Fruit fly (Drosophila melanogaster): ENCODE measurements around the gene CG15386.
A peak's percentile ranks its signal among the peaks of the same experiment; 100 is the strongest.

CG15386 gene

DNA sequence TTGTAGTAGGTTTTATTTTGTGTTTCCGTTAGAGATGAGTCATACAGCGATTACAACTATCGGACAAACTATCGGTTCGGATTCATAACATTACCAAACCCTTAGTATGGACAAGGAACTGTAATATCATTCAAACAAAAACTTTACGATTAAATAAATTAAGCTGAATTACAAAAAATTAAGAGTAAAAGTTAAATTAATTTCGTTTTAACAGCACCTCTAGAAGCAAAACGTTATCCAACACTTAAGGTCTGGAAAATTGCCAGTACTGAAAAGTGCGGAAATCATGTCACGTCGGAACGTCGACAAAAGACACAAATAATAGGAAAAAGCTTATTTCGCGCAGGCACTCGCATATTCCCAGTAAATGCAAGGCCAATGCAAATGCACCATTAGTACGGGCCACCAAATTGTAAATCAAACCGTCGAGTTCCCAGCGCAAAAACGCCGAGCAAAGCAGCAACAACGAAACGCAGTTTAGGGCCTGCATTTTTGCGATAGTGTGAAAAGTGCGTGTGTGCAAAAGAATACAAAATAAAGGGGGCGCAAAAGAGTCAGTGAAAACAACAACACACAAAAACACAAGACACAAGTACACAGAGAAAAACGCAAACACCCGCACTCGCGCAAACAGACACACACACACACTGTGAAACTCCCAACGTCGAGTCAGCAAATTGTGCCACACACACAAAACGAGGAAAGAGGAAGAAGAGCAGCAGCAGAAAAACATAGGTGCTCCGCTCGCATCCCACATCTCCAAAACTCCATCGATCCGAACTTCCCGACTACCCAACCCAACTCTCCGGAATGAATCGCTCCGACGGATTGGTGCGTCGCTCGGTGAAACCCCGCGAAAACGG, 9.4 kb upstream of the CG15386 start, which contains the start of the genes CG15387 and sau (continued):
- TF ChIP-seq esg (GFP tag; conservative IDR thresholded peaks at IDR 0.05) (peak; percentile 71), B-H2 (GFP tag; optimal IDR thresholded peaks at IDR 0.05) (peak; percentile 94), Hr78 (GFP tag; optimal IDR thresholded peaks at IDR 0.05) (peak in 1 of 2 experiments; percentile 51), B-H1 (GFP tag; IDR thresholded peaks at IDR 0.05) (peak; percentile 55; the same call in 2 of the 3 replicates), pan (optimal IDR thresholded peaks at IDR 0.05) (no peak), pan (GFP tag; optimal IDR thresholded peaks at IDR 0.05 in 1 of 2, IDR thresholded peaks at IDR 0.05 in 1 of 2) (peak in 1 of 2 experiments; percentile 87), CG10654 (GFP tag; optimal IDR thresholded peaks at IDR 0.05) (peak; percentile 87), CG7372 (GFP tag; IDR thresholded peaks at IDR 0.05) (peak; percentile 83), tna (GFP tag; IDR thresholded peaks at IDR 0.05; ENCODE audit: partially characterized antibody) (peak; percentile 72; the same call in 1 of the 2 replicates), luna (GFP tag; optimal IDR thresholded peaks at IDR 0.05) (peak; percentile 87), CG32772 (GFP tag; IDR thresholded peaks at IDR 0.05) (peak; percentile 75), ash1 (GFP tag; optimal IDR thresholded peaks at IDR 0.05) (no peak), ind (GFP tag; optimal IDR thresholded peaks at IDR 0.05) (peak; percentile 89), CG12219 (GFP tag; optimal IDR thresholded peaks at IDR 0.05) (peak; percentile 69), Pdp1 (GFP tag; optimal IDR thresholded peaks at IDR 0.05) (peak; percentile 89 to 92), tio (GFP tag; optimal IDR thresholded peaks at IDR 0.05) (peak; percentile 81), CG7271 (tag; optimal IDR thresholded peaks at IDR 0.05) (peak; percentile 19), Stat92E (GFP tag; optimal IDR thresholded peaks at IDR 0.05) (no peak), ERR (GFP tag; optimal IDR thresholded peaks at IDR 0.05) (peak; percentile 80), Max (GFP tag; optimal IDR thresholded peaks at IDR 0.05) (peak; percentile 92), CG6813 (GFP tag; optimal IDR thresholded peaks at IDR 0.05) (peak; percentile 58), Adf1 (GFP tag; IDR thresholded peaks at IDR 0.05) (peak; percentile 52), emc (GFP tag; optimal IDR thresholded peaks at IDR 0.05) (peak; percentile 68), CG10321 (GFP tag; IDR thresholded peaks at IDR 0.05) (peak; percentile 36; the same call in 1 of the 2 replicates), CG9437 (GFP tag; optimal IDR thresholded peaks at IDR 0.05) (peak; percentile 85), lov (optimal IDR thresholded peaks at IDR 0.05) (no peak), lov (GFP tag; IDR thresholded peaks at IDR 0.05) (peak; percentile 76; the same call in 2 of the 3 replicates), CG14667 (GFP tag; IDR thresholded peaks at IDR 0.05) (peak; percentile 65), CG7786 (GFP tag; optimal IDR thresholded peaks at IDR 0.05) (peak; percentile 91), bowl (GFP tag; IDR thresholded peaks at IDR 0.05) (no peak), CG10267 (tag; optimal IDR thresholded peaks at IDR 0.05) (peak; percentile 99), CG11504 (tag; optimal IDR thresholded peaks at IDR 0.05) (peak; percentile 87), CG1792 (GFP tag; optimal IDR thresholded peaks at IDR 0.05) (peak; percentile 77), kay (GFP tag; optimal IDR thresholded peaks at IDR 0.05) (peak; percentile 89), CG1024 (GFP tag; IDR thresholded peaks at IDR 0.05) (peak; percentile 66), Trl (optimal IDR thresholded peaks at IDR 0.05) (no peak), Trl (GFP tag; optimal IDR thresholded peaks at IDR 0.05) (peak; percentile 96), wdn (GFP tag; IDR thresholded peaks at IDR 0.05) (peak; percentile 73; the same call in 1 of the 2 replicates), CG4617 (GFP tag; optimal IDR thresholded peaks at IDR 0.05; ENCODE audit: borderline replicate concordance) (peak; percentile 94), shn (GFP tag; optimal IDR thresholded peaks at IDR 0.05) (peak; percentile 93), schlank (tag; optimal IDR thresholded peaks at IDR 0.05) (peak; percentile 72), CG6175 (GFP tag; IDR thresholded peaks at IDR 0.05) (peak; percentile 11; the same call in 1 of the 3 replicates), CG15073 (GFP tag; optimal IDR thresholded peaks at IDR 0.05) (peak; percentile 49), caup (GFP tag; optimal IDR thresholded peaks at IDR 0.05; ENCODE audit: severe bottlenecking) (peak; percentile 88), Doc2 (GFP tag; IDR thresholded peaks at IDR 0.05) (no peak), CG1647 (GFP tag; optimal IDR thresholded peaks at IDR 0.05) (peak; percentile 72), CG33557 (GFP tag; optimal IDR thresholded peaks at IDR 0.05) (peak; percentile 87), CG7987 (GFP tag; optimal IDR thresholded peaks at IDR 0.05) (peak; percentile 63)

Data from whole organism, embryonic.